Fruit fly (Drosophila melanogaster) whole organism, embryonic: ENCODE measurements around the gene CG31122.

ENCODE experiments used
- Atf-2 ChIP-seq: fragments of 200-800 bp; sonication (Bioruptor generic); optimal IDR thresholded peaks from 2 replicates; lab custom pipeline; 2016; ENCODE audit warnings: missing biosample characterization, missing genetic modification characterization
- Bdp1 ChIP-seq: fragments of 200-800 bp; sonication (Bioruptor generic); optimal IDR thresholded peaks from 3 replicates; lab custom pipeline; 2016; ENCODE audit warnings: missing biosample characterization, missing genetic modification characterization
- Bteb2 ChIP-seq: fragments of 200-800 bp; sonication (Bioruptor generic); optimal IDR thresholded peaks from 2 replicates; lab custom pipeline; 2016; ENCODE audit warnings: missing biosample characterization, missing genetic modification characterization
- CG10209 ChIP-seq: fragments of 200-800 bp; sonication (Bioruptor generic); optimal IDR thresholded peaks from 3 replicates; lab custom pipeline; 2017; ENCODE audit warnings: missing biosample characterization, mild to moderate bottlenecking, missing genetic modification characterization, missing genetic modification reagents
- CG1024 ChIP-seq: fragments of 200-800 bp; sonication (Bioruptor generic); IDR thresholded peaks from 2 replicates; pipeline ENCODE4 v1.3.6; 2022; ENCODE audit warnings: missing biosample characterization, missing genetic modification characterization
- CG12104 ChIP-seq: fragments of 200-800 bp; sonication (Bioruptor generic); optimal IDR thresholded peaks from 3 replicates; lab custom pipeline; 2016; ENCODE audit warnings: missing biosample characterization, missing genetic modification characterization
- CG1603 ChIP-seq: fragments of 200-800 bp; sonication (Bioruptor generic); optimal IDR thresholded peaks from 2 replicates; lab custom pipeline; 2019; ENCODE audit warnings: missing biosample characterization, mild to moderate bottlenecking, missing genetic modification characterization, moderate library complexity
- CG1792 ChIP-seq: fragments of 200-800 bp; sonication (Bioruptor generic); optimal IDR thresholded peaks from 2 replicates; lab custom pipeline; 2016; ENCODE audit warnings: missing biosample characterization, missing genetic modification characterization
- CG2199 ChIP-seq: fragments of 200-800 bp; sonication (Bioruptor generic); IDR thresholded peaks from 3 replicates; pipeline ENCODE4 v1.3.6; 2022; ENCODE audit warnings: missing biosample characterization, missing genetic modification characterization
- CG2678 ChIP-seq: fragments of 200-800 bp; sonication (Bioruptor generic); optimal IDR thresholded peaks from 3 replicates; lab custom pipeline; 2019; ENCODE audit warnings: missing biosample characterization, mild to moderate bottlenecking, missing genetic modification characterization, moderate library complexity
- CG2712 ChIP-seq: fragments of 200-800 bp; optimal IDR thresholded peaks from 3 replicates; lab custom pipeline; 2019; ENCODE audit warnings: missing biosample characterization, mild to moderate bottlenecking, missing genetic modification characterization, moderate library complexity
- CG30431 ChIP-seq: fragments of 200-800 bp; sonication (Bioruptor generic); optimal IDR thresholded peaks from 2 replicates; lab custom pipeline; 2017; ENCODE audit warnings: missing biosample characterization, missing genetic modification characterization
- CG32532 ChIP-seq: fragments of 200-800 bp; sonication (Bioruptor generic); IDR thresholded peaks from 2 replicates; pipeline ENCODE4 v1.3.6; 2022; ENCODE audit warnings: missing biosample characterization, missing genetic modification characterization
- CG4730 ChIP-seq: fragments of 200-800 bp; sonication (Bioruptor generic); IDR thresholded peaks from 2 replicates; pipeline ENCODE4 v1.3.6; 2022; ENCODE audit warnings: missing biosample characterization, missing genetic modification characterization
- CG4820 ChIP-seq: fragments of 200-800 bp; sonication (Bioruptor generic); optimal IDR thresholded peaks from 3 replicates; lab custom pipeline; 2016; ENCODE audit warnings: missing biosample characterization, missing genetic modification characterization
- CG8478 ChIP-seq: fragments of >200 bp; optimal IDR thresholded peaks from 2 replicates; lab custom pipeline; 2018
- D19A ChIP-seq: fragments of 200-800 bp; optimal IDR thresholded peaks from 3 replicates; lab custom pipeline; 2019; ENCODE audit warnings: missing biosample characterization, mild to moderate bottlenecking, missing genetic modification characterization, moderate library complexity
- Dref ChIP-seq: fragments of 200-800 bp; sonication (Bioruptor generic); IDR thresholded peaks from 2 replicates; pipeline ENCODE4 v1.3.6; 2022; ENCODE audit warnings: missing biosample characterization, missing genetic modification characterization
- Fer1 ChIP-seq: fragments of 200-800 bp; sonication (Bioruptor generic); optimal IDR thresholded peaks from 2 replicates; lab custom pipeline; 2017; ENCODE audit warnings: missing biosample characterization, mild to moderate bottlenecking, missing genetic modification characterization
- GATAe ChIP-seq: fragments of 200-800 bp; sonication (Bioruptor generic); conservative IDR thresholded peaks from 2 replicates; pipeline ENCODE4 v1.3.6; 2022; ENCODE audit warnings: missing biosample characterization, missing genetic modification characterization
- H15 ChIP-seq: fragments of 200-800 bp; sonication (Bioruptor generic); IDR thresholded peaks from 3 replicates; pipeline ENCODE4 v1.3.6; 2022; ENCODE audit warnings: missing biosample characterization, missing genetic modification characterization
- HLH3B ChIP-seq: fragments of 200-800 bp; sonication (Bioruptor generic); IDR thresholded peaks from 2 replicates; pipeline ENCODE4 v1.3.6; 2022; ENCODE audit warnings: missing biosample characterization, missing genetic modification characterization
- Lim3 ChIP-seq: fragments of 200-800 bp; sonication (Bioruptor generic); IDR thresholded peaks from 2 replicates; pipeline ENCODE4 v1.3.6; 2022; ENCODE audit warnings: missing biosample characterization, missing genetic modification characterization
- MBD-R2 ChIP-seq: fragments of 200-800 bp; sonication (Bioruptor generic); IDR thresholded peaks from 2 replicates; pipeline ENCODE4 v1.3.6; 2022; ENCODE audit warnings: missing biosample characterization, missing genetic modification characterization
- Mrtf ChIP-seq: fragments of 200-800 bp; sonication (Bioruptor generic); IDR thresholded peaks from 3 replicates; pipeline ENCODE4 v1.3.6; 2022; ENCODE audit warnings: missing biosample characterization, missing genetic modification characterization
- Neu2 ChIP-seq: fragments of 200-800 bp; sonication (Bioruptor generic); optimal IDR thresholded peaks from 3 replicates; lab custom pipeline; 2016; ENCODE audit warnings: missing biosample characterization, missing genetic modification characterization, borderline replicate concordance
- Optix ChIP-seq: fragments of 200-800 bp; sonication (Bioruptor generic); IDR thresholded peaks from 3 replicates; pipeline ENCODE4 v1.3.6; 2022; ENCODE audit warnings: missing biosample characterization, missing genetic modification characterization
- Sry-δ ChIP-seq: fragments of 200-800 bp; sonication (Bioruptor generic); optimal IDR thresholded peaks from 2 replicates; lab custom pipeline; 2016; ENCODE audit warnings: missing biosample characterization, missing genetic modification characterization
- amos ChIP-seq: fragments of 200-800 bp; sonication (Bioruptor generic); IDR thresholded peaks from 2 replicates; pipeline ENCODE4 v1.3.6; 2022; ENCODE audit warnings: missing biosample characterization, missing genetic modification characterization; ENCODE audit not compliant: partially characterized antibody
- chm ChIP-seq: fragments of 200-800 bp; sonication (Bioruptor generic); IDR thresholded peaks from 2 replicates; pipeline ENCODE4 v1.3.6; 2022; ENCODE audit warnings: missing biosample characterization, missing genetic modification characterization
- croc ChIP-seq: fragments of 200-800 bp; sonication (Bioruptor generic); conservative IDR thresholded peaks from 3 replicates; pipeline ENCODE4 v1.3.6; 2022; ENCODE audit warnings: missing biosample characterization, missing genetic modification characterization
- crp ChIP-seq, 2 experiments: fragments of 200-800 bp; sonication (Bioruptor generic); optimal IDR thresholded peaks; 2 replicates in 1 of 2; 3 replicates in 1 of 2; lab custom pipeline; 2017; ENCODE audit warnings: missing biosample characterization in 2 of 2, missing genetic modification characterization in 2 of 2, mild to moderate bottlenecking in 1 of 2, moderate library complexity in 1 of 2
- emc ChIP-seq: fragments of 200-800 bp; sonication (Bioruptor generic); optimal IDR thresholded peaks from 2 replicates; lab custom pipeline; 2016; ENCODE audit warnings: missing biosample characterization, missing genetic modification characterization
- eve ChIP-seq, 2 experiments: fragments of >200 bp; optimal IDR thresholded peaks; 2 replicates each; lab custom pipeline; 2017; ENCODE audit warnings: missing biosample characterization in 2 of 2, missing genetic modification characterization in 2 of 2
- gce ChIP-seq: fragments of 200-800 bp; sonication (Bioruptor generic); IDR thresholded peaks from 3 replicates; pipeline ENCODE4 v1.3.6; 2022; ENCODE audit warnings: missing biosample characterization, missing genetic modification characterization
- grau ChIP-seq: fragments of 200-800 bp; optimal IDR thresholded peaks from 3 replicates; lab custom pipeline; 2019; ENCODE audit warnings: missing biosample characterization, mild to moderate bottlenecking, missing genetic modification characterization, moderate library complexity
- gro ChIP-seq: fragments of 200-800 bp; sonication (Bioruptor generic); optimal IDR thresholded peaks from 2 replicates; lab custom pipeline; 2016; ENCODE audit warnings: missing biosample characterization, missing genetic modification characterization
- gsb-n ChIP-seq: fragments of 200-800 bp; sonication (Bioruptor generic); optimal IDR thresholded peaks from 3 replicates; lab custom pipeline; 2018; ENCODE audit warnings: missing biosample characterization, mild to moderate bottlenecking, missing genetic modification characterization
- gt ChIP-seq: fragments of 200-800 bp; sonication (Bioruptor generic); IDR thresholded peaks from 2 replicates; pipeline ENCODE4 v1.3.6; 2022; ENCODE audit warnings: missing biosample characterization, missing genetic modification characterization
- kni ChIP-seq: fragments of 200-800 bp; sonication (Bioruptor generic); optimal IDR thresholded peaks from 3 replicates; lab custom pipeline; 2017; ENCODE audit warnings: mild to moderate bottlenecking, missing biosample characterization, missing genetic modification reagents, missing genetic modification characterization
- lab ChIP-seq: fragments of 200-800 bp; sonication (Bioruptor generic); optimal IDR thresholded peaks from 3 replicates; lab custom pipeline; 2017; ENCODE audit warnings: missing biosample characterization, missing genetic modification characterization, mild to moderate bottlenecking, moderate library complexity, missing genetic modification reagents
- org-1 ChIP-seq: fragments of 200-800 bp; sonication (Bioruptor generic); optimal IDR thresholded peaks from 2 replicates; lab custom pipeline; 2017; ENCODE audit warnings: missing biosample characterization, missing genetic modification characterization
- repo ChIP-seq: fragments of 200-800 bp; sonication (Bioruptor generic); optimal IDR thresholded peaks from 2 replicates; lab custom pipeline; 2016; ENCODE audit warnings: missing biosample characterization, missing genetic modification characterization
- ro ChIP-seq: fragments of 200-800 bp; sonication (Bioruptor generic); IDR thresholded peaks from 2 replicates; pipeline ENCODE4 v1.3.6; 2022; ENCODE audit warnings: missing biosample characterization, missing genetic modification characterization
- sc ChIP-seq, 3 experiments: fragments of >200 bp in 2 of 3; fragments of 200-800 bp in 1 of 3; sonication (Bioruptor generic) in 1 of 3; optimal IDR thresholded peaks; 2 replicates in 2 of 3; 3 replicates in 1 of 3; lab custom pipeline; 2017; ENCODE audit warnings: mild to moderate bottlenecking in 1 of 3, missing biosample characterization in 1 of 3, missing genetic modification characterization in 1 of 3, missing genetic modification reagents in 1 of 3
- schlank ChIP-seq: fragments of 200-800 bp; sonication (Bioruptor generic); optimal IDR thresholded peaks from 2 replicates; lab custom pipeline; 2018; ENCODE audit warnings: missing biosample characterization, mild to moderate bottlenecking, missing genetic modification characterization
- sim ChIP-seq: fragments of 200-800 bp; sonication (Bioruptor generic); IDR thresholded peaks from 2 replicates; pipeline ENCODE4 v1.3.6; 2022; ENCODE audit warnings: missing biosample characterization, missing genetic modification characterization
- slp2 ChIP-seq: fragments of 200-800 bp; sonication (Bioruptor generic); optimal IDR thresholded peaks from 2 replicates; lab custom pipeline; 2016; ENCODE audit warnings: missing biosample characterization, missing genetic modification characterization
- wdn ChIP-seq: fragments of 200-800 bp; sonication (Bioruptor generic); IDR thresholded peaks from 2 replicates; pipeline ENCODE4 v1.3.6; 2022; ENCODE audit warnings: missing biosample characterization, missing genetic modification characterization

Gene CG31122

dm6 chr3R:18438827-18439717 lies 26.4 kb upstream of the CG31122 start (continued):
- TF ChIP-seq CG2712 (peak; percentile 6), CG1024 (no peak), Bdp1 (GFP tag; lab: Kevin White, UChicago) (peak; percentile 27), CG2678 (tag; lab: Kevin White, UChicago) (peak; percentile 81), CG4730 (no peak), Bteb2 (peak; percentile 35), CG30431 (GFP tag; lab: Kevin White, UChicago) (peak; percentile 1), Atf-2 (GFP tag; lab: Kevin White, UChicago) (no peak), slp2 (GFP tag; lab: Kevin White, UChicago) (peak; percentile 9), croc (GFP tag; lab: Robert Waterston, UW) (no peak), HLH3B (GFP tag; lab: Robert Waterston, UW) (peak; percentile 36; the same call in 1 of the 2 replicates), gro (peak; percentile 49), ro (GFP tag; lab: Robert Waterston, UW) (no peak), CG1792 (GFP tag; lab: Kevin White, UChicago) (peak; percentile 39), gce (GFP tag; lab: Robert Waterston, UW) (0 out of 3 replicates have a peak, but pooled peaks have one; percentile 39), Sry-δ (GFP tag; lab: Kevin White, UChicago) (no peak), CG8478 (lab: Kevin White, UChicago) (no peak), wdn (GFP tag; lab: Robert Waterston, UW) (0 out of 2 replicates have a peak, but pooled peaks have one; percentile 7), CG10209 (peak; percentile 45), chm (GFP tag; lab: Robert Waterston, UW) (no peak), lab (GFP tag; lab: Kevin White, UChicago) (peak; percentile 74), amos (GFP tag; lab: Robert Waterston, UW) (no peak), Fer1 (GFP tag; lab: Kevin White, UChicago) (peak; percentile 55), D19A (tag; lab: Kevin White, UChicago) (peak; percentile 91), Lim3 (GFP tag; lab: Robert Waterston, UW) (no peak), H15 (GFP tag; lab: Robert Waterston, UW) (no peak), crp (GFP tag; optimal IDR thresholded peaks at IDR 0.05; lab: Kevin White, UChicago) (no peak), CG4820 (GFP tag; lab: Kevin White, UChicago) (no peak), CG12104 (GFP tag; lab: Kevin White, UChicago) (peak; percentile 59), repo (GFP tag; lab: Kevin White, UChicago) (peak; percentile 10), CG2199 (no peak), org-1 (GFP tag; lab: Kevin White, UChicago) (no peak), gsb-n (peak; percentile 38), gt (GFP tag; lab: Robert Waterston, UW) (no peak), eve (GFP tag; optimal IDR thresholded peaks at IDR 0.05; lab: Kevin White, UChicago) (peak in 1 of 2 experiments; percentile 54), schlank (tag; lab: Kevin White, UChicago) (peak; percentile 48), GATAe (GFP tag; lab: Robert Waterston, UW) (peak; percentile 11; the same call in 1 of the 2 replicates), sc (optimal IDR thresholded peaks at IDR 0.05; lab: Kevin White, UChicago) (no peak), sc (GFP tag; optimal IDR thresholded peaks at IDR 0.05; lab: Kevin White, UChicago) (peak; percentile 43), emc (GFP tag; lab: Kevin White, UChicago) (peak; percentile 5), grau (tag; lab: Kevin White, UChicago) (peak; percentile 75), Dref (no peak), Optix (GFP tag; lab: Robert Waterston, UW) (peak; percentile 42; the same call in 1 of the 3 replicates), sim (GFP tag; lab: Robert Waterston, UW) (no peak), CG32532 (peak; percentile 39), Mrtf (GFP tag; lab: Robert Waterston, UW) (no peak), Neu2 (GFP tag; lab: Kevin White, UChicago) (no peak), kni (GFP tag; lab: Kevin White, UChicago) (peak; percentile 62), CG1603 (peak; percentile 34), MBD-R2 (GFP tag; lab: Robert Waterston, UW) (no peak; the same call in 1 of the 2 replicates)
